Worm (Caenorhabditis elegans) whole organism, L2 larva: ENCODE data around the gene C03C10.7.
A peak's percentile ranks its signal among the peaks of the same experiment; 100 is the strongest.

ENCODE experiments used
- C34F6.9 ChIP-seq: fragments of 150-350 bp; optimal IDR thresholded peaks from 2 replicates; lab custom pipeline; 2014; ENCODE audit warnings: missing biosample characterization, missing genetic modification characterization
- Y55F3AM.14 ChIP-seq: fragments of 200-800 bp; sonication (Bioruptor generic); optimal IDR thresholded peaks from 2 replicates; lab custom pipeline; 2018; ENCODE audit warnings: mild to moderate bottlenecking, missing genetic modification characterization, missing compliant biosample characterization
- ZK546.5 ChIP-seq: sonication (generic microtip); optimal IDR thresholded peaks from 2 replicates; lab custom pipeline; 2017; ENCODE audit warnings: missing biosample characterization, missing genetic modification characterization
- alr-1 ChIP-seq: fragments of 150-350 bp; optimal IDR thresholded peaks from 2 replicates; lab custom pipeline; 2014; ENCODE audit warnings: missing biosample characterization, missing genetic modification characterization
- ama-1 ChIP-seq: fragments of 150-350 bp; optimal IDR thresholded peaks from 2 replicates; lab custom pipeline; 2018; ENCODE audit warnings: inconsistent platforms
- blmp-1 ChIP-seq: sonication (generic microtip); optimal IDR thresholded peaks from 2 replicates; lab custom pipeline; 2017; ENCODE audit warnings: missing genetic modification characterization, mild to moderate bottlenecking, missing compliant biosample characterization, antibody characterized with exemption, moderate library complexity; ENCODE audit not compliant: insufficient read depth
- ceh-82 ChIP-seq: fragments of 150-350 bp; optimal IDR thresholded peaks from 2 replicates; lab custom pipeline; 2014; ENCODE audit warnings: missing biosample characterization, missing genetic modification characterization
- crh-2 ChIP-seq: sonication (generic microtip); optimal IDR thresholded peaks from 2 replicates; lab custom pipeline; 2017; ENCODE audit warnings: missing biosample characterization, missing genetic modification characterization
- dmd-4 ChIP-seq: sonication (generic microtip); optimal IDR thresholded peaks from 2 replicates; lab custom pipeline; 2017; ENCODE audit warnings: missing biosample characterization, missing genetic modification characterization
- elt-1 ChIP-seq: fragments of 150-350 bp; optimal IDR thresholded peaks from 2 replicates; lab custom pipeline; 2014; ENCODE audit warnings: missing biosample characterization, missing genetic modification characterization
- elt-3 ChIP-seq: sonication (generic microtip); optimal IDR thresholded peaks from 2 replicates; lab custom pipeline; 2017; ENCODE audit warnings: missing biosample characterization, missing genetic modification characterization
- fos-1 ChIP-seq: fragments of 150-350 bp; optimal IDR thresholded peaks from 2 replicates; lab custom pipeline; 2014; ENCODE audit warnings: missing biosample characterization, missing genetic modification characterization
- gmeb-1 ChIP-seq: fragments of 150-350 bp; optimal IDR thresholded peaks from 2 replicates; lab custom pipeline; 2014; ENCODE audit warnings: missing biosample characterization, missing genetic modification characterization
- lin-11 ChIP-seq: fragments of 150-350 bp; sonication (generic microtip); optimal IDR thresholded peaks from 2 replicates; lab custom pipeline; 2014; ENCODE audit warnings: missing biosample characterization, missing genetic modification characterization, inconsistent platforms, mixed read lengths
- lin-13 ChIP-seq: fragments of 150-350 bp; optimal IDR thresholded peaks from 2 replicates; lab custom pipeline; 2014; ENCODE audit warnings: missing biosample characterization, missing genetic modification reagents, missing genetic modification characterization
- lin-39 ChIP-seq: fragments of 150-350 bp; optimal IDR thresholded peaks from 2 replicates; lab custom pipeline; 2014; ENCODE audit warnings: missing biosample characterization, missing genetic modification reagents, missing genetic modification characterization
- lsy-2 ChIP-seq, 2 experiments: fragments of 150-350 bp in 1 of 2; sonication (generic microtip) in 1 of 2; optimal IDR thresholded peaks; 2 replicates each; lab custom pipeline; 2014 to 2017; ENCODE audit warnings: missing biosample characterization in 2 of 2, missing genetic modification characterization in 2 of 2
- mab-5 ChIP-seq: fragments of 150-350 bp; optimal IDR thresholded peaks from 2 replicates; lab custom pipeline; 2014; ENCODE audit warnings: missing biosample characterization, missing genetic modification characterization
- mdl-1 ChIP-seq, 2 experiments: fragments of 150-350 bp in 1 of 2; sonication (generic microtip) in 1 of 2; optimal IDR thresholded peaks; 2 replicates each; lab custom pipeline; 2017; ENCODE audit warnings: missing biosample characterization in 2 of 2, missing genetic modification characterization in 2 of 2
- nhr-10 ChIP-seq: sonication (generic microtip); optimal IDR thresholded peaks from 2 replicates; lab custom pipeline; 2017; ENCODE audit warnings: missing biosample characterization, missing genetic modification characterization
- nhr-12 ChIP-seq: fragments of 150-350 bp; optimal IDR thresholded peaks from 2 replicates; lab custom pipeline; 2014; ENCODE audit warnings: missing biosample characterization, missing genetic modification characterization
- nhr-129 ChIP-seq: fragments of 150-350 bp; optimal IDR thresholded peaks from 2 replicates; lab custom pipeline; 2014; ENCODE audit warnings: missing biosample characterization, missing genetic modification characterization
- nhr-21 ChIP-seq: fragments of 150-350 bp; optimal IDR thresholded peaks from 2 replicates; lab custom pipeline; 2014; ENCODE audit warnings: missing biosample characterization, missing genetic modification characterization
- nhr-237 ChIP-seq: fragments of 150-350 bp; optimal IDR thresholded peaks from 2 replicates; lab custom pipeline; 2014; ENCODE audit warnings: missing biosample characterization, missing genetic modification characterization
- nhr-25 ChIP-seq: fragments of 150-350 bp; sonication (generic microtip); optimal IDR thresholded peaks from 3 replicates; lab custom pipeline; 2014; ENCODE audit warnings: missing biosample characterization, missing genetic modification characterization
- nhr-6 ChIP-seq: fragments of 150-350 bp; optimal IDR thresholded peaks from 2 replicates; lab custom pipeline; 2014; ENCODE audit warnings: missing biosample characterization, missing genetic modification characterization
- peb-1 ChIP-seq: fragments of 150-350 bp; optimal IDR thresholded peaks from 2 replicates; lab custom pipeline; 2014; ENCODE audit warnings: missing biosample characterization, missing genetic modification characterization
- sem-4 ChIP-seq: fragments of 150-350 bp; optimal IDR thresholded peaks from 2 replicates; lab custom pipeline; 2014; ENCODE audit warnings: missing biosample characterization, missing genetic modification reagents, missing genetic modification characterization
- snpc-4 ChIP-seq: fragments of 150-350 bp; optimal IDR thresholded peaks from 2 replicates; lab custom pipeline; 2014; ENCODE audit warnings: missing biosample characterization, missing genetic modification characterization
- unc-39 ChIP-seq: fragments of 150-350 bp; optimal IDR thresholded peaks from 2 replicates; lab custom pipeline; 2014; ENCODE audit warnings: missing biosample characterization, missing genetic modification characterization
- unc-55 ChIP-seq: fragments of 150-350 bp; sonication (generic microtip); optimal IDR thresholded peaks from 3 replicates; lab custom pipeline; 2014; ENCODE audit warnings: missing biosample characterization, missing genetic modification reagents, missing genetic modification characterization
- unc-62 ChIP-seq: fragments of 150-350 bp; optimal IDR thresholded peaks from 2 replicates; lab custom pipeline; 2014; ENCODE audit warnings: missing biosample characterization, missing genetic modification reagents, missing genetic modification characterization
- zag-1 ChIP-seq: fragments of 150-350 bp; optimal IDR thresholded peaks from 2 replicates; lab custom pipeline; 2014; ENCODE audit warnings: missing biosample characterization, missing genetic modification characterization
- ztf-11 ChIP-seq: sonication (generic microtip); optimal IDR thresholded peaks from 2 replicates; lab custom pipeline; 2017; ENCODE audit warnings: missing biosample characterization, missing genetic modification characterization
- ztf-4 ChIP-seq: fragments of 150-350 bp; optimal IDR thresholded peaks from 2 replicates; lab custom pipeline; 2014; ENCODE audit warnings: missing biosample characterization, missing genetic modification characterization

Gene C03C10.7

DNA sequence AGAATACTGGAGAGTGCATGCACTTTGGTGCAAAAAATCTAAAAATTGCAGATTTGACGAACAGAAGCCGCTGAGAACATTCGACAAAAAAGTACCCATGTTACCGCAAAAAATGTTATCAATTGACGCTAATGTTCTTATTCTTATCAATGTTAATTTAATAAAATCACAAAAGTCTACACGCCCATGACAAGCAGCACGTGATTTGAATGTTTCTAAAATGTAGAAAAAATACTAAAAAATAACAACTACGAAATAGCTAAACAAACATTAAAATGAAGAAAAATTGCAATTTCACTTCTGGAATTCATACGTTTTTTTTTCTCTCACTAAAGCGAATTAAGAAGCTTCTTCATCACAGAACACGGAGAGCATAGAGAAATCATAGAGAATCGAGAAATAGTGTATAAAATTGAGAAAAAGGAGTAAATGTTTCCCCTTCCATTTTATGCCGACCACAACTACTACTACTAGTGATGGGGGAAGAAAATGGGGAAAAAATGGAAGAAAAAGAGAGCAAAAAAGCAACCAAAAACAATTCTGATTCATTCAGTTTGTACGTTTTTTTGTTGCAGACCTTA is 7.4 kb upstream of the C03C10.7 start:
- TF ChIP-seq unc-62 (GFP tag; lab: Kevin White, UChicago) (no peak), unc-39 (no peak), elt-1 (tag; lab: Kevin White, UChicago) (no peak), C34F6.9 (tag; lab: Kevin White, UChicago) (peak; percentile 80), ztf-11 (tag; lab: Kevin White, UChicago) (no peak), fos-1 (tag; lab: Kevin White, UChicago) (peak; percentile 15), nhr-237 (tag; lab: Kevin White, UChicago) (no peak), zag-1 (tag; lab: Kevin White, UChicago) (no peak), lin-13 (no peak), unc-55 (GFP tag; lab: Kevin White, UChicago) (peak; percentile 90), dmd-4 (tag; lab: Kevin White, UChicago) (no peak), alr-1 (tag; lab: Kevin White, UChicago) (no peak), elt-3 (no peak), lsy-2 (tag; optimal IDR thresholded peaks at IDR 0.05; lab: Kevin White, UChicago) (peak in 1 of 2 experiments; percentile 57), ztf-4 (tag; lab: Kevin White, UChicago) (no peak), crh-2 (peak; percentile 23), gmeb-1 (tag; lab: Kevin White, UChicago) (peak; percentile 12), nhr-25 (tag; lab: Kevin White, UChicago) (no peak), lin-39 (tag; lab: Kevin White, UChicago) (no peak), ZK546.5 (tag; lab: Kevin White, UChicago) (no peak), sem-4 (no peak), nhr-10 (tag; lab: Kevin White, UChicago) (no peak), mab-5 (tag; lab: Kevin White, UChicago) (no peak), snpc-4 (tag; lab: Kevin White, UChicago) (no peak), nhr-129 (no peak), ceh-82 (tag; lab: Kevin White, UChicago) (no peak)

- TF ChIP-seq ama-1 (lab: Kevin White, UChicago) = no peak
Observed at ce11 chrIII:4090773-4091172, 5.1 kb upstream of the C03C10.7 start, which contains the start of gene C03C10.2. C03C10.2 (plus strand) TSS chrIII:4091073.

- TF ChIP-seq elt-1 (tag; lab: Kevin White, UChicago) (no peak), unc-39 (no peak), nhr-6 (tag; lab: Kevin White, UChicago) (no peak), unc-55 (GFP tag; lab: Kevin White, UChicago) (no peak), Y55F3AM.14 (no peak), blmp-1 (no peak), alr-1 (tag; lab: Kevin White, UChicago) (no peak), lin-11 (tag; lab: Kevin White, UChicago) (no peak), lsy-2 (tag; optimal IDR thresholded peaks at IDR 0.05; lab: Kevin White, UChicago) (no peak), ceh-82 (tag; lab: Kevin White, UChicago) (no peak), nhr-12 (tag; lab: Kevin White, UChicago) (no peak)
- TF ChIP-seq, all 48 proteins: peak for 0
Observed at ce11 chrIII:4092020-4092419, 3.8 kb upstream of the C03C10.7 start, which contains the start of gene C03C10.5. C03C10.5 (minus strand) TSS chrIII:4092120.

ce11 chrIII:4092962-4093361 is 2.9 kb upstream of the C03C10.7 start:
- no peak for TF ChIP-seq fos-1 (tag; lab: Kevin White, UChicago)
- TF ChIP-seq crh-2 = no peak
- no peak for TF ChIP-seq C34F6.9 (tag; lab: Kevin White, UChicago)
- TF ChIP-seq snpc-4 (tag; lab: Kevin White, UChicago) = no peak
- TF ChIP-seq lin-13 = no peak
- TF ChIP-seq mdl-1 (tag; optimal IDR thresholded peaks at IDR 0.05; lab: Kevin White, UChicago) = no peak
- TF ChIP-seq elt-1 (tag; lab: Kevin White, UChicago) = no peak
- TF ChIP-seq nhr-12 (tag; lab: Kevin White, UChicago) = no peak
- no peak for TF ChIP-seq peb-1 (tag; lab: Kevin White, UChicago)
- no peak for TF ChIP-seq nhr-10 (tag; lab: Kevin White, UChicago)
- TF ChIP-seq nhr-25 (tag; lab: Kevin White, UChicago) = no peak
- no peak for TF ChIP-seq ztf-11 (tag; lab: Kevin White, UChicago)
- TF ChIP-seq nhr-21 = no peak
- no peak for TF ChIP-seq ama-1 (lab: Kevin White, UChicago)
- no peak for TF ChIP-seq sem-4
